Fruit fly (Drosophila melanogaster) Kc167 (cell line): ENCODE data around the gene CG3819.

Experiments used
- Sin3A ChIP-seq: fragments of >200 bp; optimal IDR thresholded peaks from 2 replicates; lab custom pipeline; 2018; ENCODE audit warnings: missing external identifiers
- insv ChIP-seq: fragments of >200 bp; optimal IDR thresholded peaks from 3 replicates; lab custom pipeline; 2018; ENCODE audit warnings: missing external identifiers
- psq ChIP-seq: fragments of >200 bp; optimal IDR thresholded peaks from 2 replicates; lab custom pipeline; 2017; ENCODE audit warnings: missing external identifiers
- ttk ChIP-seq: sonication (Bioruptor generic); optimal IDR thresholded peaks from 2 replicates; lab custom pipeline; 2017; ENCODE audit warnings: missing external identifiers

DNA sequence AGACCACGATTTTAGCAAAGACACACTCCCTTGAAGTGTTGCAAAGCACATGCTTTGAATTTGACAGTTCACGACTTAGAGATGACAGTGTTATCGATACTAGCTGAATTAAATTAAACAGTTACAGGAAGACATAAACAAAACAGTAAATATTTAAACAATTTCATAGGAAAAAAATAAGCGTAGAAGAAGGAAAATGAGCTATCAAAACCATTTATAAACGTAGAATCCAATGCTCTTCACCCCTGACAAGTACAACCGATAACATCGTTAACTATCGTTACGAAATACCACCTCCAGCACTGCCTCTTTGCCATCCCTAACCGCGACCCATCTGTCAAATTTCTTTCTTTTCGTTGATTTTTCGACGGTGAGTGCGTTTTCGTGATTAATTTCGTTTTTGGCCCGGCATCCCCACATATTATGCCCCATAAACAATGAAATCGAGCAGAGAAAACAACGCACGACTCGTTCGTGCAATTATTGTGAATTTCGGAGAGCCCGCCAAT lies 23.1 kb downstream of the CG3819 start, which contains the start of gene RpL26:
- TF ChIP-seq psq (lab: Kevin White, UChicago) = no peak
- no peak for TF ChIP-seq Sin3A
- TF ChIP-seq ttk (lab: Kevin White, UChicago) = no peak
- TF ChIP-seq insv (lab: Kevin White, UChicago) = no peak
